Worm (Caenorhabditis elegans) whole organism, young adult: Measurements from ENCODE around the gene ccz-1.
A peak's percentile ranks its signal among the peaks of the same experiment; 100 is the strongest.

ENCODE experiments used
- B0019.2 ChIP-seq: fragments of 200-800 bp; sonication (Bioruptor generic); conservative IDR thresholded peaks from 2 replicates; pipeline ENCODE4 v1.3.6; 2022; ENCODE audit warnings: missing genetic modification reagents, missing genetic modification characterization, missing compliant biosample characterization
- C06A6.2 ChIP-seq: fragments of 200-800 bp; sonication (Bioruptor generic); conservative IDR thresholded peaks from 2 replicates; pipeline ENCODE4 v1.3.6; 2022; ENCODE audit warnings: missing genetic modification characterization, missing compliant biosample characterization
- F10E7.11 ChIP-seq: sonication (generic microtip); optimal IDR thresholded peaks from 2 replicates; lab custom pipeline; 2017; ENCODE audit warnings: mild to moderate bottlenecking, missing genetic modification characterization, moderate library complexity, missing compliant biosample characterization
- F22D6.2 ChIP-seq: sonication (generic microtip); optimal IDR thresholded peaks from 2 replicates; lab custom pipeline; 2016; ENCODE audit warnings: mild to moderate bottlenecking, missing genetic modification characterization, missing compliant biosample characterization
- F37B4.10 ChIP-seq: fragments of 200-800 bp; sonication (Bioruptor generic); IDR thresholded peaks from 2 replicates; pipeline ENCODE4 v1.3.6; 2022; ENCODE audit warnings: missing genetic modification characterization, missing compliant biosample characterization
- T07F8.4 ChIP-seq: sonication (generic microtip); optimal IDR thresholded peaks from 2 replicates; lab custom pipeline; 2016; ENCODE audit warnings: mild to moderate bottlenecking, missing genetic modification characterization, moderate library complexity, missing compliant biosample characterization
- Y67H2A.10 ChIP-seq: fragments of 200-800 bp; sonication (Bioruptor generic); conservative IDR thresholded peaks from 2 replicates; pipeline ENCODE4 v1.3.6; 2022; ENCODE audit warnings: missing genetic modification reagents, missing genetic modification characterization, missing compliant biosample characterization
- Y79H2A.3 ChIP-seq: fragments of 200-800 bp; sonication (Bioruptor generic); conservative IDR thresholded peaks from 2 replicates; pipeline ENCODE4 v1.3.6; 2022; ENCODE audit warnings: missing genetic modification reagents, missing genetic modification characterization, missing compliant biosample characterization
- akir-1 ChIP-seq: fragments of 200-800 bp; sonication (Bioruptor generic); optimal IDR thresholded peaks from 2 replicates; lab custom pipeline; 2018; ENCODE audit warnings: mild to moderate bottlenecking, missing genetic modification characterization, moderate library complexity, missing compliant biosample characterization
- ama-1 ChIP-seq, 3 experiments: fragments of 150-350 bp in 1 of 3; sonication (generic microtip) in 2 of 3; optimal IDR thresholded peaks; 2 replicates each; lab custom pipeline; 2014 to 2018; ENCODE audit warnings: missing biosample characterization in 2 of 3, missing genetic modification characterization in 2 of 3, missing genetic modification reagents in 2 of 3
- athp-1 ChIP-seq: sonication (generic microtip); optimal IDR thresholded peaks from 2 replicates; lab custom pipeline; 2017; ENCODE audit warnings: mild to moderate bottlenecking, missing genetic modification characterization, missing compliant biosample characterization
- attf-3 ChIP-seq: fragments of 200-800 bp; sonication (Bioruptor generic); conservative IDR thresholded peaks from 2 replicates; pipeline ENCODE4 v1.3.6; 2022; ENCODE audit warnings: missing genetic modification reagents, missing genetic modification characterization, missing compliant biosample characterization
- attf-6 ChIP-seq: fragments of 200-800 bp; sonication (Bioruptor generic); IDR thresholded peaks from 2 replicates; pipeline ENCODE4 v1.3.6; 2022; ENCODE audit warnings: missing genetic modification reagents, missing genetic modification characterization, missing compliant biosample characterization
- cebp-1 ChIP-seq, 2 experiments: fragments of 200-800 bp in 1 of 2; sonication (Bioruptor generic) in 1 of 2; sonication (generic microtip) in 1 of 2; IDR thresholded peaks in 1 of 2; optimal IDR thresholded peaks in 1 of 2; 2 replicates each; pipeline versions ENCODE4 v1.3.6 to Lab custom; 2017 to 2022; ENCODE audit warnings: missing compliant biosample characterization in 2 of 2, missing genetic modification characterization in 2 of 2, mild to moderate bottlenecking in 1 of 2, missing genetic modification reagents in 1 of 2, moderate library complexity in 1 of 2
- cebp-2 ChIP-seq: fragments of 200-800 bp; sonication (Bioruptor generic); IDR thresholded peaks from 2 replicates; pipeline ENCODE4 v1.3.6; 2022; ENCODE audit warnings: missing genetic modification characterization, missing compliant biosample characterization
- ceh-79 ChIP-seq: sonication (generic microtip); optimal IDR thresholded peaks from 2 replicates; lab custom pipeline; 2017; ENCODE audit warnings: mild to moderate bottlenecking, missing genetic modification characterization, missing compliant biosample characterization
- die-1 ChIP-seq: sonication (generic microtip); optimal IDR thresholded peaks from 2 replicates; lab custom pipeline; 2016; ENCODE audit warnings: missing genotype, mild to moderate bottlenecking, missing genetic modification characterization, missing compliant biosample characterization
- egrh-3 ChIP-seq: fragments of 200-800 bp; sonication (Bioruptor generic); IDR thresholded peaks from 2 replicates; pipeline ENCODE4 v1.3.6; 2022; ENCODE audit warnings: missing genetic modification reagents, missing genetic modification characterization, missing compliant biosample characterization
- hlh-26 ChIP-seq: fragments of 200-800 bp; sonication (Bioruptor generic); conservative IDR thresholded peaks from 2 replicates; pipeline ENCODE4 v1.3.6; 2022; ENCODE audit warnings: missing genetic modification reagents, missing genetic modification characterization, missing compliant biosample characterization
- hmg-1.2 ChIP-seq: fragments of 200-800 bp; sonication (Bioruptor generic); IDR thresholded peaks from 2 replicates; pipeline ENCODE4 v1.3.6; 2022; ENCODE audit warnings: missing genetic modification reagents, missing genetic modification characterization, missing compliant biosample characterization
- hmg-20 ChIP-seq: fragments of 200-800 bp; sonication (Bioruptor generic); IDR thresholded peaks from 2 replicates; pipeline ENCODE4 v1.3.6; 2022; ENCODE audit warnings: missing genetic modification reagents, missing genetic modification characterization, missing compliant biosample characterization
- let-526 ChIP-seq: fragments of 200-800 bp; sonication (Bioruptor generic); IDR thresholded peaks from 2 replicates; pipeline ENCODE4 v1.3.6; 2022; ENCODE audit warnings: missing genetic modification reagents, missing genetic modification characterization, missing compliant biosample characterization
- lin-40 ChIP-seq: sonication (generic microtip); optimal IDR thresholded peaks from 2 replicates; lab custom pipeline; 2016; ENCODE audit warnings: missing genetic modification characterization, mild to moderate bottlenecking, missing compliant biosample characterization, missing genotype, missing genetic modification reagents
- lin-54 ChIP-seq: fragments of 200-800 bp; sonication (Bioruptor generic); optimal IDR thresholded peaks from 2 replicates; lab custom pipeline; 2018; ENCODE audit warnings: mild to moderate bottlenecking, missing genetic modification characterization, missing compliant biosample characterization
- lsl-1 ChIP-seq: fragments of 200-800 bp; sonication (Bioruptor generic); optimal IDR thresholded peaks from 2 replicates; lab custom pipeline; 2018; ENCODE audit warnings: mild to moderate bottlenecking, missing genetic modification characterization, moderate library complexity, missing compliant biosample characterization
- madf-10 ChIP-seq: sonication (generic microtip); optimal IDR thresholded peaks from 2 replicates; lab custom pipeline; 2016; ENCODE audit warnings: mild to moderate bottlenecking, missing genetic modification characterization, missing compliant biosample characterization
- madf-6 ChIP-seq: fragments of 200-800 bp; sonication (Bioruptor generic); IDR thresholded peaks from 2 replicates; pipeline ENCODE4 v1.3.6; 2022; ENCODE audit warnings: missing genetic modification reagents, missing genetic modification characterization, missing compliant biosample characterization
- nfya-1 ChIP-seq: sonication (generic microtip); optimal IDR thresholded peaks from 2 replicates; lab custom pipeline; 2017; ENCODE audit warnings: antibody characterized with exemption, missing compliant biosample characterization, missing genetic modification characterization, borderline replicate concordance; ENCODE audit not compliant: insufficient read depth
- nfyb-1 ChIP-seq: fragments of 200-800 bp; sonication (Bioruptor generic); IDR thresholded peaks from 2 replicates; pipeline ENCODE4 v1.3.6; 2022; ENCODE audit warnings: missing genetic modification reagents, missing genetic modification characterization, missing compliant biosample characterization
- nhr-80 ChIP-seq: sonication (generic microtip); optimal IDR thresholded peaks from 2 replicates; lab custom pipeline; 2016; ENCODE audit warnings: missing genetic modification characterization, missing compliant biosample characterization
- pbrm-1 ChIP-seq: fragments of 200-800 bp; sonication (Bioruptor generic); IDR thresholded peaks from 2 replicates; pipeline ENCODE4 v1.3.6; 2022; ENCODE audit warnings: missing genetic modification reagents, missing genetic modification characterization, missing compliant biosample characterization
- rcor-1 ChIP-seq: fragments of 200-800 bp; sonication (Bioruptor generic); IDR thresholded peaks from 2 replicates; pipeline ENCODE4 v1.3.6; 2022; ENCODE audit warnings: missing genetic modification reagents, missing genetic modification characterization, missing compliant biosample characterization
- rec-8 ChIP-seq, 2 experiments: sonication (generic microtip); optimal IDR thresholded peaks; 2 replicates each; lab custom pipeline; 2016; ENCODE audit warnings: mild to moderate bottlenecking in 2 of 2, missing genetic modification characterization in 2 of 2, missing genetic modification reagents in 2 of 2, missing genotype in 2 of 2, missing biosample characterization in 1 of 2, missing compliant biosample characterization in 1 of 2, moderate library complexity in 1 of 2
- repo-1 ChIP-seq: sonication (generic microtip); optimal IDR thresholded peaks from 2 replicates; lab custom pipeline; 2017; ENCODE audit warnings: mild to moderate bottlenecking, missing genetic modification characterization, missing compliant biosample characterization
- sea-2 ChIP-seq: fragments of 200-800 bp; sonication (Bioruptor generic); IDR thresholded peaks from 2 replicates; pipeline ENCODE4 v1.3.6; 2022; ENCODE audit warnings: missing genetic modification characterization, missing compliant biosample characterization
- snpc-1.3 ChIP-seq: sonication (generic microtip); optimal IDR thresholded peaks from 2 replicates; lab custom pipeline; 2017; ENCODE audit warnings: missing genetic modification characterization, mild to moderate bottlenecking, missing compliant biosample characterization, antibody characterized with exemption, moderate library complexity, missing genotype, missing genetic modification reagents; ENCODE audit not compliant: insufficient read depth
- tbx-9 ChIP-seq: sonication (generic microtip); optimal IDR thresholded peaks from 2 replicates; lab custom pipeline; 2016; ENCODE audit warnings: borderline replicate concordance, missing genetic modification characterization, inconsistent platforms, missing compliant biosample characterization
- tlf-1 ChIP-seq: fragments of 200-800 bp; sonication (Bioruptor generic); optimal IDR thresholded peaks from 2 replicates; lab custom pipeline; 2018; ENCODE audit warnings: mild to moderate bottlenecking, missing genetic modification characterization, missing compliant biosample characterization
- ztf-18 ChIP-seq: sonication (generic microtip); optimal IDR thresholded peaks from 2 replicates; lab custom pipeline; 2016; ENCODE audit warnings: missing genotype, mild to moderate bottlenecking, missing genetic modification characterization, missing compliant biosample characterization
- ztf-22 ChIP-seq: fragments of 200-800 bp; sonication (Bioruptor generic); optimal IDR thresholded peaks from 2 replicates; lab custom pipeline; 2018; ENCODE audit warnings: mild to moderate bottlenecking, missing genetic modification characterization, moderate library complexity, missing compliant biosample characterization
- ztf-25 ChIP-seq: fragments of 200-800 bp; sonication (Bioruptor generic); IDR thresholded peaks from 2 replicates; pipeline ENCODE4 v1.3.6; 2022; ENCODE audit warnings: missing genetic modification reagents, missing genetic modification characterization, missing compliant biosample characterization

Gene ccz-1

DNA sequence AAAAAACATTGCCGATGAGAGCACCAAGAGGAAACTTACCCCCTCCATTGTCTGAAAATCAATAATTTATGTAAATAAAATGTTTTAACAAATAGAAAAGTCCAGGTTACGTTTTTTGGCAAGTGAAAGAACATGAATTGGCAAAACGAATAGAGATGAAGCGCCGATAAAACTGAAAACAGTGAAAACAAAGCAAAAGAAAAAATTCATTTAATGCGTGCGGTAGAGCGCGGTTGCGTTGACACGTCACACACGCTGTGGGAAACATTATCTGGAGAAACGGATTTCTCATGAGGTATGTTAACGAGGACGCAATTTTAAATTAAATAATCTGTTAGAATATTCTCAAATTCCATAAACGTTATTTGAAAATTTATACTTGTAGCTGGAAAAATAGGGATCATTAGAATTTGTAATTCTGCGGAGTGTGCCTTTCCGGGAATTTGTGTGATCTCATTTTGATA lies 36.6 kb downstream of the ccz-1 start, which contains the start of gene zipt-9 (continued):
- no peak for TF ChIP-seq cebp-2 (GFP tag; lab: Robert Waterston, UW)
- peak; percentile 57 for TF ChIP-seq hmg-1.2 (GFP tag; lab: Robert Waterston, UW)
- TF ChIP-seq F10E7.11 (tag; lab: Kevin White, UChicago): no peak
- peak; percentile 23 for TF ChIP-seq F22D6.2
- no peak for TF ChIP-seq ztf-22 (GFP tag; lab: Kevin White, UChicago)
- TF ChIP-seq sea-2 (GFP tag; lab: Robert Waterston, UW): no peak
- TF ChIP-seq snpc-1.3 (tag; lab: Kevin White, UChicago): no peak
- no peak for TF ChIP-seq tbx-9
- no peak for TF ChIP-seq cebp-1 (GFP tag; IDR thresholded peaks at IDR 0.05; lab: Robert Waterston, UW)
- no peak for TF ChIP-seq cebp-1 (tag; optimal IDR thresholded peaks at IDR 0.05; lab: Kevin White, UChicago)
- TF ChIP-seq pbrm-1 (GFP tag; lab: Robert Waterston, UW): peak; percentile 60; the same call in 1 of the 2 replicates
- 0 out of 2 replicates have a peak, but pooled peaks have one; percentile 51 for TF ChIP-seq ztf-25 (GFP tag; lab: Robert Waterston, UW)
- no peak for TF ChIP-seq F37B4.10
- no peak for TF ChIP-seq egrh-3 (GFP tag; lab: Robert Waterston, UW)
- 0 out of 2 replicates have a peak, but pooled peaks have one; percentile 16 for TF ChIP-seq rcor-1
- TF ChIP-seq nfya-1 (tag; lab: Kevin White, UChicago): no peak
- TF ChIP-seq lin-54 (GFP tag; lab: Kevin White, UChicago): peak; percentile 58
- TF ChIP-seq repo-1 (tag; lab: Kevin White, UChicago): no peak
- TF ChIP-seq madf-6: no peak; the same call in 1 of the 2 replicates
- no peak for TF ChIP-seq T07F8.4
- peak; percentile 35 for TF ChIP-seq akir-1 (GFP tag; lab: Kevin White, UChicago)
- TF ChIP-seq hlh-26 (GFP tag; lab: Robert Waterston, UW): no peak
- no peak for TF ChIP-seq hmg-20 (GFP tag; lab: Robert Waterston, UW)
- no peak for TF ChIP-seq ceh-79 (tag; lab: Kevin White, UChicago)
- no peak for TF ChIP-seq tlf-1 (GFP tag; lab: Kevin White, UChicago)
- TF ChIP-seq Y79H2A.3: no peak
- no peak for TF ChIP-seq ama-1 (optimal IDR thresholded peaks at IDR 0.05; lab: Kevin White, UChicago)
- no peak for TF ChIP-seq ama-1 (GFP tag; optimal IDR thresholded peaks at IDR 0.05; lab: Kevin White, UChicago)
- TF ChIP-seq attf-3 (GFP tag; lab: Robert Waterston, UW): peak; percentile 64; the same call in 1 of the 2 replicates
- TF ChIP-seq athp-1 (tag; lab: Kevin White, UChicago): no peak
- no peak for TF ChIP-seq let-526 (GFP tag; lab: Robert Waterston, UW)
- no peak for TF ChIP-seq C06A6.2 (GFP tag; lab: Robert Waterston, UW)
- peak; percentile 60 for TF ChIP-seq madf-10
- peak; percentile 57 for TF ChIP-seq lsl-1 (GFP tag; lab: Kevin White, UChicago)
- no peak for TF ChIP-seq nfyb-1 (GFP tag; lab: Robert Waterston, UW)
- TF ChIP-seq B0019.2: no peak
- TF ChIP-seq ztf-18 (tag; lab: Kevin White, UChicago): peak; percentile 68
- TF ChIP-seq Y67H2A.10 (GFP tag; lab: Robert Waterston, UW): no peak
- TF ChIP-seq rec-8 (tag; optimal IDR thresholded peaks at IDR 0.05; lab: Kevin White, UChicago): peak in 1 of 2 experiments; percentile 24

DNA sequence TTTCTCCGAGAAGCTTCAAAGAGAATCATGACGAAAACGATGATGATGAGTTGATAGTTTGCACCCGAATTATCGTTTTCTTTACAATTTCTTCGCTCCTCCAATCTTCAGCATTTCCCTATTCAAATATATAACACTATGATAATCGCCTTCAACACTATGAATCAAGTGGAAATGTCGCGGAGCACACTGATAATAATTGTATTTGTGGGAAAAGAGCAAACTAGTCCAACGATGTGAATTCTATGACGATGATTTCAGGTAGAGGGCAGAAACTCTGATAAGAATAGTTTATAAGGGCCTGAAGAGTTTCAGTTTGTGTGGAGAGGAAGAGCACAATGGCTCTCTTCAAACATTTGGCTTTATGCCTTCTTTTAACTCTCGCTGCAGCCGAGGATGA lies 37.9 kb downstream of the ccz-1 start, which contains the start of gene T01D3.6:
T01D3.6 (plus strand) TSS at position 294 of the 400 bp plus-strand sequence.
- TF ChIP-seq lin-40 (tag; lab: Kevin White, UChicago) (no peak), ztf-22 (GFP tag; lab: Kevin White, UChicago) (peak; percentile 12), attf-6 (GFP tag; lab: Robert Waterston, UW) (no peak), hmg-1.2 (GFP tag; lab: Robert Waterston, UW) (no peak), die-1 (tag; lab: Kevin White, UChicago) (no peak), nhr-80 (peak; percentile 65), snpc-1.3 (tag; lab: Kevin White, UChicago) (no peak)
